Fruit fly (Drosophila melanogaster) whole organism, larva: Measurements from ENCODE around the gene Ugt36E1.

Source experiments
- noc ChIP-seq: fragments of 200-800 bp; sonication (Bioruptor generic); optimal IDR thresholded peaks from 3 replicates; lab custom pipeline; 2019; ENCODE audit warnings: missing biosample characterization, mild to moderate bottlenecking, missing genetic modification characterization, moderate library complexity

Gene Ugt36E1

dm6 chr2L:18875213-18875612 lies 48.6 kb downstream of the Ugt36E1 start:
- TF ChIP-seq noc, result no peak

dm6 chr2L:18878439-18878838 lies 51.9 kb downstream of the Ugt36E1 start:
- no peak for TF ChIP-seq noc
